Worm (Caenorhabditis elegans): Measurements from ENCODE around the gene ZK1307.9.

Gene ZK1307.9

DNA sequence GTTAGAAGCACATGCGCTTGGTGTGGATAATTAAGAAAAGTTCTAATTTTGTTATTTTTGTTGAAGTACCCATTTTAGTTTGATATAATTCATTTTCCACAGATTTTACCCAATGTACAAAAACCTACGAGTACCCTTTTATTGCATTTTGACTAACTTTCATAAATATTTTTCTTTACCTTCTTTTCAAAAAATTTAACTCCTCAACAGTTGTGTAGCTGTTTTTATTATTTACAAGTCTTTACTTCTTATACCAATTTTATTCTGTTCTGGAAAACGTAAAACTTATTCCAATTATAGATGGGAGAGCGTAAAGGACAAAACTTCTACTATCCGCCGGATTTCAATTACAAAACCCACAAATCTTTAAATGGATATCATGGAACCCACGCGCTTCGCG, at the start of gene ZK1307.9:
Gene ZK1307.9 (plus strand): TSS at position 301 of the 400 bp plus-strand sequence.
- TF ChIP-seq isw-1 (GFP tag; IDR thresholded peaks at IDR 0.05) (no peak), fkh-10 (GFP tag; optimal IDR thresholded peaks at IDR 0.05) (no peak), lin-39 (tag; optimal IDR thresholded peaks at IDR 0.05) (no peak)

DNA sequence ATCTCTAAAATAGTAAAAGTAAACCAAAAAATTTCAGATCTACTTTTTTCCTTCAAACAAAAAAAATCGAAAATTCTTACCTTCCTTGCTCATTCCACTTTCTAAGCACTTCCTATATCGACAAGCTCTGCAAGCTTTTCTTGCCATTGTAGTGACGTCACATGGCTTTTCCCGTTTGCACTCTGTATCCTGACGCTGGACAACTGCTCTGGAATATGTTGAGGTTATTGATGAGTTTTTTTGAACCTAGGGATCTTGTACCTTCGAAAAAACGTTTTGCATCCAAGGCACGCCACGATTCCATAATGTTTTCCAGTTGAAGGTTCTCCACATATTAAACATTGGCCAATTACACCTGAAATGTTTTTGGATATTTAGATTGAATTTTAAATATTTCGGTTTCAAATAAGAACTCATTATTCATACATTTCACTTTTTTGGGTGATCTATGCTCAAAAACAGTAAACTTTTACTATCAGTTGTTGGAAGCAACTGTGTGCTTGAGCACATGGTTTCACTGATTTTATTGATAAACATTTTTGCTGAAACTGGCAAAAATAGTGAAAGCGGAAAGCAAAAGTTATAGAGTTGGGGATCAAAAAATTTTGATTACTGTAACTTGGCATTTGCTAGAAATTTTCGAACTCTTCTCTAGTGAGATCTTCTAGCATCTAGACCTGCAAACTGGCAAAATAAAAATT, 49.1 kb upstream of the ZK1307.9 start:
- no peak for TF ChIP-seq ets-5 (GFP tag; IDR thresholded peaks at IDR 0.05)
- peak; percentile 46 for TF ChIP-seq nhr-11 (tag; optimal IDR thresholded peaks at IDR 0.05)
- TF ChIP-seq rnt-1 (tag; optimal IDR thresholded peaks at IDR 0.05), result peak; percentile 59
- peak; percentile 25 for TF ChIP-seq lin-14 (GFP tag; optimal IDR thresholded peaks at IDR 0.05)
- TF ChIP-seq ztf-4 (tag; optimal IDR thresholded peaks at IDR 0.05), result peak; percentile 36
- TF ChIP-seq nhr-71 (tag; optimal IDR thresholded peaks at IDR 0.05), result peak; percentile 46
- no peak for TF ChIP-seq isw-1 (GFP tag; IDR thresholded peaks at IDR 0.05)
- TF ChIP-seq elt-3 (tag; optimal IDR thresholded peaks at IDR 0.05), result no peak
- TF ChIP-seq nhr-237 (tag; optimal IDR thresholded peaks at IDR 0.05), result no peak
- peak; percentile 43 for TF ChIP-seq elt-2 (tag; optimal IDR thresholded peaks at IDR 0.05)
- no peak for TF ChIP-seq efl-1 (optimal IDR thresholded peaks at IDR 0.05)
- peak in 1 of 2 experiments; percentile 37 for TF ChIP-seq efl-1 (GFP tag; optimal IDR thresholded peaks at IDR 0.05 in 1 of 2)
- no peak for TF ChIP-seq vab-15 (tag; optimal IDR thresholded peaks at IDR 0.05)
- peak; percentile 35 for TF ChIP-seq nhr-19 (GFP tag; conservative IDR thresholded peaks at IDR 0.05)
- no peak for TF ChIP-seq aha-1 (tag; optimal IDR thresholded peaks at IDR 0.05)
- no peak for TF ChIP-seq hlh-17 (GFP tag; optimal IDR thresholded peaks at IDR 0.05; ENCODE audit: borderline replicate concordance)
- no peak for TF ChIP-seq jun-1 (tag; optimal IDR thresholded peaks at IDR 0.05)
- peak; percentile 36 for TF ChIP-seq lin-39 (tag; optimal IDR thresholded peaks at IDR 0.05)
- TF ChIP-seq unc-130 (tag; optimal IDR thresholded peaks at IDR 0.05), result no peak
- no peak for TF ChIP-seq grh-1 (GFP tag; IDR thresholded peaks at IDR 0.05)
- no peak for TF ChIP-seq mef-2 (tag; optimal IDR thresholded peaks at IDR 0.05)
- TF ChIP-seq nhr-77 (tag; optimal IDR thresholded peaks at IDR 0.05), result no peak
- peak; percentile 9 for TF ChIP-seq snu-23 (GFP tag; optimal IDR thresholded peaks at IDR 0.05)
- no peak for TF ChIP-seq irx-1 (tag; optimal IDR thresholded peaks at IDR 0.05)
- TF ChIP-seq lin-35 (GFP tag; optimal IDR thresholded peaks at IDR 0.05), result peak in 1 of 2 experiments; percentile 11
- TF ChIP-seq ceh-90 (tag; optimal IDR thresholded peaks at IDR 0.05), result no peak
- no peak for TF ChIP-seq mab-9 (GFP tag; IDR thresholded peaks at IDR 0.05)

DNA sequence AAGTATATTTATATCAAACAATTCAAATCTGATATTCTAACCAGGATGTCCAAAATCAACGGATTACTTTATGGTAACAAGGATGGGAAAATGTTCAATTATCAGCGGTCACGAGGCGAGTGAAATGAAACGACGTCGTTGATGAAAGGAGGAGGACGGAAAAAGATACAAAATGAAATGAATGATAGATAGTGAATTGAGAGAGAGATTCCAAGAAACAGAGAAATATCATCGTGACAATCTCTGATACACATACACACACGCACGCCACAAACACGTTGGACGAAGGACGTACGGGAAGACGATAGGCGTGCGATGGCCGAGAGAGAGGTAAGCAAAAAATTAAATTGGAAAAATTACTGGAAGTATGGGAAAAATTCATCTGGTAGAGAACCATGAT, 48.2 kb upstream of the ZK1307.9 start:
- TF ChIP-seq hpl-2 (GFP tag; optimal IDR thresholded peaks at IDR 0.05), result peak; percentile 7
- no peak for TF ChIP-seq unc-98 (GFP tag; IDR thresholded peaks at IDR 0.05)
- TF ChIP-seq lin-35 (GFP tag; optimal IDR thresholded peaks at IDR 0.05), result peak; percentile 33 to 73
- peak; percentile 96 for TF ChIP-seq nhr-20 (tag; optimal IDR thresholded peaks at IDR 0.05)
- peak; percentile 94 for TF ChIP-seq unc-130 (tag; optimal IDR thresholded peaks at IDR 0.05)
- peak; percentile 87 for TF ChIP-seq nhr-90 (tag; optimal IDR thresholded peaks at IDR 0.05; ENCODE audit: poor library complexity)
- TF ChIP-seq skn-1 (tag; optimal IDR thresholded peaks at IDR 0.05), result no peak
- TF ChIP-seq egl-13 (tag; optimal IDR thresholded peaks at IDR 0.05), result no peak
- TF ChIP-seq nhr-84 (tag; optimal IDR thresholded peaks at IDR 0.05), result no peak
- peak; percentile 61 for TF ChIP-seq xbp-1 (tag; optimal IDR thresholded peaks at IDR 0.05)
- TF ChIP-seq snu-23 (GFP tag; optimal IDR thresholded peaks at IDR 0.05), result peak; percentile 88
- peak; percentile 70 for TF ChIP-seq lin-39 (tag; optimal IDR thresholded peaks at IDR 0.05)
- TF ChIP-seq nhr-71 (tag; optimal IDR thresholded peaks at IDR 0.05), result peak; percentile 93
- TF ChIP-seq C16A3.4 (tag; optimal IDR thresholded peaks at IDR 0.05), result peak; percentile 61
- TF ChIP-seq nhr-47 (tag; optimal IDR thresholded peaks at IDR 0.05), result peak; percentile 74
- TF ChIP-seq jun-1 (tag; optimal IDR thresholded peaks at IDR 0.05), result peak; percentile 27
- TF ChIP-seq elt-3 (tag; optimal IDR thresholded peaks at IDR 0.05), result peak in 3 of 6 experiments; percentile 38 to 96 (median 89)
- TF ChIP-seq zip-4 (GFP tag; optimal IDR thresholded peaks at IDR 0.05), result peak; percentile 7
- peak; percentile 68 to 74 for TF ChIP-seq lsy-2 (tag; optimal IDR thresholded peaks at IDR 0.05)
- TF ChIP-seq unc-30 (tag; optimal IDR thresholded peaks at IDR 0.05), result no peak
- TF ChIP-seq mab-9 (GFP tag; IDR thresholded peaks at IDR 0.05), result 0 out of 2 replicates have a peak, but pooled peaks have one; percentile 21
- peak; percentile 73 for TF ChIP-seq tbx-2 (tag; optimal IDR thresholded peaks at IDR 0.05)
- TF ChIP-seq F16B12.6 (tag; optimal IDR thresholded peaks at IDR 0.05), result no peak
- TF ChIP-seq elt-2 (tag; optimal IDR thresholded peaks at IDR 0.05), result no peak
- peak; percentile 96 for TF ChIP-seq lin-14 (GFP tag; optimal IDR thresholded peaks at IDR 0.05)
- no peak for TF ChIP-seq isw-1 (GFP tag; IDR thresholded peaks at IDR 0.05)
- TF ChIP-seq ets-5 (GFP tag; IDR thresholded peaks at IDR 0.05), result no peak
- TF ChIP-seq grh-1 (GFP tag; IDR thresholded peaks at IDR 0.05), result peak; percentile 55
- no peak for TF ChIP-seq efl-3 (GFP tag; optimal IDR thresholded peaks at IDR 0.05)
- peak in 1 of 2 experiments; percentile 96 for TF ChIP-seq mdl-1 (tag; optimal IDR thresholded peaks at IDR 0.05)
- no peak for TF ChIP-seq snpc-4 (tag; optimal IDR thresholded peaks at IDR 0.05)
- TF ChIP-seq irx-1 (tag; optimal IDR thresholded peaks at IDR 0.05), result peak; percentile 66
- TF ChIP-seq swsn-7 (tag; optimal IDR thresholded peaks at IDR 0.05), result peak; percentile 63

Data from whole organism, L1 larva.